Fruit fly (Drosophila melanogaster) whole organism, prepupa: Measurements from ENCODE around the gene fng.

Experiments used
- Blimp-1 ChIP-seq: fragments of 200-800 bp; sonication (Bioruptor generic); optimal IDR thresholded peaks from 3 replicates; lab custom pipeline; 2017; ENCODE audit warnings: missing biosample characterization, missing genetic modification characterization, mild to moderate bottlenecking, moderate library complexity, missing genetic modification reagents
- CG10631 ChIP-seq: fragments of 200-800 bp; sonication (Bioruptor generic); optimal IDR thresholded peaks from 2 replicates; lab custom pipeline; 2016; ENCODE audit warnings: missing biosample characterization, missing genetic modification characterization
- CG10669 ChIP-seq: fragments of 200-800 bp; sonication (Bioruptor generic); optimal IDR thresholded peaks from 3 replicates; lab custom pipeline; 2018; ENCODE audit warnings: missing biosample characterization, mild to moderate bottlenecking, missing genetic modification characterization, moderate library complexity
- CG11762 ChIP-seq: fragments of 200-800 bp; sonication (Bioruptor generic); optimal IDR thresholded peaks from 3 replicates; lab custom pipeline; 2016; ENCODE audit warnings: missing biosample characterization, missing genetic modification characterization; ENCODE audit not compliant: insufficient read depth
- CG11902 ChIP-seq: fragments of 200-800 bp; sonication (Bioruptor generic); optimal IDR thresholded peaks from 3 replicates; lab custom pipeline; 2016; ENCODE audit warnings: missing biosample characterization, missing genetic modification characterization
- CG15336 ChIP-seq: fragments of 200-800 bp; sonication (Bioruptor generic); IDR thresholded peaks from 2 replicates; pipeline ENCODE4 v1.3.6; 2022; ENCODE audit warnings: missing biosample characterization, missing genetic modification characterization
- CG1621 ChIP-seq: fragments of 200-800 bp; sonication (Bioruptor generic); optimal IDR thresholded peaks from 3 replicates; lab custom pipeline; 2018; ENCODE audit warnings: missing biosample characterization, mild to moderate bottlenecking, missing genetic modification characterization
- CG16779 ChIP-seq: fragments of 200-800 bp; sonication (Bioruptor generic); optimal IDR thresholded peaks from 3 replicates; lab custom pipeline; 2017; ENCODE audit warnings: missing biosample characterization, mild to moderate bottlenecking, missing genetic modification characterization
- CG31627 ChIP-seq: fragments of 200-800 bp; sonication (Bioruptor generic); optimal IDR thresholded peaks from 3 replicates; lab custom pipeline; 2016; ENCODE audit warnings: missing biosample characterization, missing genetic modification characterization
- CG34406 ChIP-seq: fragments of 200-800 bp; sonication (Bioruptor generic); optimal IDR thresholded peaks from 3 replicates; lab custom pipeline; 2016; ENCODE audit warnings: missing biosample characterization, missing genetic modification characterization
- CG4318 ChIP-seq: fragments of 200-800 bp; sonication (Bioruptor generic); optimal IDR thresholded peaks from 3 replicates; lab custom pipeline; 2017; ENCODE audit warnings: missing biosample characterization, mild to moderate bottlenecking, missing genetic modification characterization
- CG6163 ChIP-seq: fragments of 200-800 bp; sonication (Bioruptor generic); IDR thresholded peaks from 3 replicates; pipeline ENCODE4 v1.3.6; 2022; ENCODE audit warnings: missing biosample characterization, missing genetic modification characterization
- CG6276 ChIP-seq: fragments of 200-800 bp; sonication (Bioruptor generic); optimal IDR thresholded peaks from 2 replicates; lab custom pipeline; 2017; ENCODE audit warnings: missing biosample characterization, mild to moderate bottlenecking, missing genetic modification characterization
- CG6792 ChIP-seq: fragments of 200-800 bp; sonication (Bioruptor generic); optimal IDR thresholded peaks from 3 replicates; lab custom pipeline; 2016; ENCODE audit warnings: missing biosample characterization, missing genetic modification characterization
- CG6808 ChIP-seq: fragments of 200-800 bp; sonication (Bioruptor generic); optimal IDR thresholded peaks from 3 replicates; lab custom pipeline; 2017; ENCODE audit warnings: missing biosample characterization, missing genetic modification characterization, mild to moderate bottlenecking, moderate library complexity, missing genetic modification reagents
- CG7368 ChIP-seq: fragments of 200-800 bp; sonication (Bioruptor generic); optimal IDR thresholded peaks from 3 replicates; lab custom pipeline; 2016; ENCODE audit warnings: missing biosample characterization, missing genetic modification characterization
- CG8119 ChIP-seq: fragments of 200-800 bp; sonication (Bioruptor generic); IDR thresholded peaks from 3 replicates; pipeline ENCODE4 v1.3.6; 2022; ENCODE audit warnings: missing biosample characterization, missing genetic modification characterization
- CG8632 ChIP-seq: fragments of 200-800 bp; sonication (Bioruptor generic); optimal IDR thresholded peaks from 3 replicates; lab custom pipeline; 2016; ENCODE audit warnings: missing biosample characterization, missing genetic modification characterization
- CG9139 ChIP-seq: fragments of 200-800 bp; sonication (Bioruptor generic); optimal IDR thresholded peaks from 3 replicates; lab custom pipeline; 2017; ENCODE audit warnings: missing biosample characterization, mild to moderate bottlenecking, missing genetic modification characterization
- Eip75B ChIP-seq: fragments of 200-800 bp; sonication (Bioruptor generic); optimal IDR thresholded peaks from 3 replicates; lab custom pipeline; 2016; ENCODE audit warnings: missing biosample characterization, missing genetic modification characterization
- Eip78C ChIP-seq: fragments of 200-800 bp; sonication (Bioruptor generic); peaks from one replicate; lab custom pipeline; 2016; ENCODE audit warnings: missing biosample characterization, missing genetic modification characterization
- Eip93F ChIP-seq: fragments of 200-800 bp; sonication (Bioruptor generic); optimal IDR thresholded peaks from 2 replicates; lab custom pipeline; 2016; ENCODE audit warnings: missing biosample characterization, mild to moderate bottlenecking, missing genetic modification characterization
- Ets21C ChIP-seq: fragments of 200-800 bp; sonication (Bioruptor generic); optimal IDR thresholded peaks from 3 replicates; lab custom pipeline; 2016; ENCODE audit warnings: missing biosample characterization, missing genetic modification characterization
- Gug ChIP-seq: fragments of 200-800 bp; sonication (Bioruptor generic); IDR thresholded peaks from 2 replicates; pipeline ENCODE4 v1.3.6; 2022; ENCODE audit warnings: missing biosample characterization, missing genetic modification characterization
- Hr38 ChIP-seq: sonication (Bioruptor generic); optimal IDR thresholded peaks from 2 replicates; lab custom pipeline; 2016; ENCODE audit warnings: missing biosample characterization, missing genetic modification characterization
- Hr39 ChIP-seq: fragments of 200-800 bp; sonication (Bioruptor generic); optimal IDR thresholded peaks from 2 replicates; lab custom pipeline; 2016; ENCODE audit warnings: missing biosample characterization, missing genetic modification characterization
- Hr4 ChIP-seq: fragments of 200-800 bp; sonication (Bioruptor generic); optimal IDR thresholded peaks from 3 replicates; lab custom pipeline; 2016; ENCODE audit warnings: missing biosample characterization, missing genetic modification characterization
- Lpt ChIP-seq: fragments of 200-800 bp; sonication (Bioruptor generic); optimal IDR thresholded peaks from 3 replicates; lab custom pipeline; 2016; ENCODE audit warnings: missing biosample characterization, missing genetic modification characterization
- OdsH ChIP-seq: fragments of 200-800 bp; sonication (Bioruptor generic); optimal IDR thresholded peaks from 3 replicates; lab custom pipeline; 2016; ENCODE audit warnings: missing biosample characterization, missing genetic modification characterization
- Smox ChIP-seq: fragments of 200-800 bp; sonication (Bioruptor generic); optimal IDR thresholded peaks from 3 replicates; lab custom pipeline; 2016; ENCODE audit warnings: missing biosample characterization, missing genetic modification characterization
- Sox102F ChIP-seq: fragments of 200-800 bp; sonication (Bioruptor generic); optimal IDR thresholded peaks from 2 replicates; lab custom pipeline; 2016; ENCODE audit warnings: missing biosample characterization, mild to moderate bottlenecking, missing genetic modification characterization
- Sox15 ChIP-seq: fragments of 200-800 bp; sonication (Bioruptor generic); optimal IDR thresholded peaks from 3 replicates; lab custom pipeline; 2016; ENCODE audit warnings: missing biosample characterization, missing genetic modification characterization
- achi ChIP-seq: fragments of 200-800 bp; sonication (Bioruptor generic); optimal IDR thresholded peaks from 3 replicates; lab custom pipeline; 2016; ENCODE audit warnings: missing biosample characterization, missing genetic modification characterization
- cyc ChIP-seq: fragments of 200-800 bp; sonication (Bioruptor generic); optimal IDR thresholded peaks from 3 replicates; lab custom pipeline; 2016; ENCODE audit warnings: missing biosample characterization, missing genetic modification characterization
- dac ChIP-seq: fragments of 200-800 bp; sonication (Bioruptor generic); optimal IDR thresholded peaks from 2 replicates; lab custom pipeline; 2017; ENCODE audit warnings: missing biosample characterization, mild to moderate bottlenecking, missing genetic modification characterization
- esn ChIP-seq: fragments of 200-800 bp; sonication (Bioruptor generic); optimal IDR thresholded peaks from 2 replicates; lab custom pipeline; 2016; ENCODE audit warnings: missing biosample characterization, mild to moderate bottlenecking, missing genetic modification characterization, moderate library complexity
- fd59A ChIP-seq: fragments of 200-800 bp; sonication (Bioruptor generic); optimal IDR thresholded peaks from 2 replicates; lab custom pipeline; 2017; ENCODE audit warnings: missing biosample characterization, mild to moderate bottlenecking, missing genetic modification characterization, missing genetic modification reagents
- fd85E ChIP-seq: fragments of 200-800 bp; sonication (Bioruptor generic); optimal IDR thresholded peaks from 3 replicates; lab custom pipeline; 2016; ENCODE audit warnings: missing biosample characterization, missing genetic modification characterization
- fkh ChIP-seq: fragments of 200-800 bp; sonication (Bioruptor generic); optimal IDR thresholded peaks from 3 replicates; lab custom pipeline; 2017; ENCODE audit warnings: missing biosample characterization, mild to moderate bottlenecking, missing genetic modification characterization, moderate library complexity
- lz ChIP-seq: fragments of 200-800 bp; sonication (Bioruptor generic); optimal IDR thresholded peaks from 3 replicates; lab custom pipeline; 2016; ENCODE audit warnings: missing biosample characterization, missing genetic modification characterization
- net ChIP-seq: fragments of 200-800 bp; sonication (Bioruptor generic); optimal IDR thresholded peaks from 3 replicates; lab custom pipeline; 2016; ENCODE audit warnings: missing biosample characterization, missing genetic modification characterization
- pdm3 ChIP-seq: fragments of 200-800 bp; sonication (Bioruptor generic); optimal IDR thresholded peaks from 3 replicates; lab custom pipeline; 2016; ENCODE audit warnings: missing biosample characterization, missing genetic modification characterization
- salr ChIP-seq, 2 experiments: fragments of 200-800 bp; sonication (Bioruptor generic); optimal IDR thresholded peaks; 3 replicates each; lab custom pipeline; 2016 to 2018; ENCODE audit warnings: missing biosample characterization in 2 of 2, missing genetic modification characterization in 2 of 2, mild to moderate bottlenecking in 1 of 2
- ss ChIP-seq, 2 experiments: fragments of 200-800 bp; sonication (Bioruptor generic); optimal IDR thresholded peaks; 2 replicates in 1 of 2; 3 replicates in 1 of 2; lab custom pipeline; 2017 to 2018; ENCODE audit warnings: mild to moderate bottlenecking in 2 of 2, missing biosample characterization in 2 of 2, missing genetic modification characterization in 2 of 2, moderate library complexity in 1 of 2
- svp ChIP-seq: fragments of 200-800 bp; sonication (Bioruptor generic); peaks from one replicate; lab custom pipeline; 2016; ENCODE audit warnings: missing biosample characterization, missing genetic modification characterization
- topi ChIP-seq: fragments of 200-800 bp; sonication (Bioruptor generic); optimal IDR thresholded peaks from 3 replicates; lab custom pipeline; 2016; ENCODE audit warnings: missing biosample characterization, missing genetic modification characterization

The fng gene

DNA sequence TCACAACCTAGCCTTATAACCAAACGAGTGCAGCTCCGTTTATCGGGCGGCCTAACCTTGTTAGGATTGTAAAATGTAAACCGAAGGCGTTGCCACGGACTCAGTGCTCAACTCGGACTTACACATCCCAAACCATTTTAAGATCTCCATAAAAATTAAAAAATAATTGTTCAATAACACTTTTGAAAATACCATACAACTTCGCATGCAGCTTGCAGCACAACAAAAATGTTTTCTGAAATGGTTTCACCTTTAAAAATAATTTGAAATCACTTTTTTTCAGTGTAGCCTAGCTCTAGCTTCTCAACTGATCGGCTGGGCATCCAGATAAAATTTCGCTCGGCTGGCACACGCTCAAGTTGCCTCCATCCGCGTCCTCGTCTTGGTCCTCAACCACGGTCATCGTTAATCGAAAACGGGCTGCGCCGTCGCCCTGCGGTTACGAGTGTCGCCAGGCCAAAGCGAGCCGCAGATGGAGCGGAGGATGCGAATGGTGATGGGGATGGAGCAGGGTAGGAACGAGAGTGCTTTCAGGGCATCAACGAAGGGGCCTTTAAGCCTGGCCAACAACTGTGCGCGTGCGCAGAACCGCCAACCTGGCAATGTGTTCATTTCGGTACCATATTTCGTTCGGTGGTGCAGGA lies 2.3 kb upstream of the fng start (continued):
- TF ChIP-seq Ets21C (GFP tag; lab: Kevin White, UChicago), result peak; percentile 47
- peak; percentile 67 for TF ChIP-seq CG31627 (GFP tag; lab: Kevin White, UChicago)
- TF ChIP-seq pdm3 (GFP tag; lab: Kevin White, UChicago), result peak; percentile 84
- TF ChIP-seq CG11902 (GFP tag; lab: Kevin White, UChicago), result peak; percentile 67
- peak; percentile 86 for TF ChIP-seq achi (GFP tag; lab: Kevin White, UChicago)
- TF ChIP-seq Hr39 (GFP tag; lab: Kevin White, UChicago), result peak; percentile 74
- peak; percentile 83 for TF ChIP-seq CG1621 (tag; lab: Kevin White, UChicago)
- peak; percentile 87 for TF ChIP-seq CG10669
- TF ChIP-seq lz (GFP tag; lab: Kevin White, UChicago), result peak; percentile 69
- TF ChIP-seq Blimp-1 (GFP tag; lab: Kevin White, UChicago), result no peak
- peak; percentile 70 for TF ChIP-seq Lpt (GFP tag; lab: Kevin White, UChicago)
- peak; percentile 70 for TF ChIP-seq CG4318 (GFP tag; lab: Kevin White, UChicago)
- TF ChIP-seq CG9139 (GFP tag; lab: Kevin White, UChicago), result peak; percentile 62
- peak; percentile 80 for TF ChIP-seq CG16779 (tag; lab: Kevin White, UChicago)
- TF ChIP-seq fd59A (GFP tag; lab: Kevin White, UChicago), result peak; percentile 84
- TF ChIP-seq, all 60 proteins: peak for 56

DNA sequence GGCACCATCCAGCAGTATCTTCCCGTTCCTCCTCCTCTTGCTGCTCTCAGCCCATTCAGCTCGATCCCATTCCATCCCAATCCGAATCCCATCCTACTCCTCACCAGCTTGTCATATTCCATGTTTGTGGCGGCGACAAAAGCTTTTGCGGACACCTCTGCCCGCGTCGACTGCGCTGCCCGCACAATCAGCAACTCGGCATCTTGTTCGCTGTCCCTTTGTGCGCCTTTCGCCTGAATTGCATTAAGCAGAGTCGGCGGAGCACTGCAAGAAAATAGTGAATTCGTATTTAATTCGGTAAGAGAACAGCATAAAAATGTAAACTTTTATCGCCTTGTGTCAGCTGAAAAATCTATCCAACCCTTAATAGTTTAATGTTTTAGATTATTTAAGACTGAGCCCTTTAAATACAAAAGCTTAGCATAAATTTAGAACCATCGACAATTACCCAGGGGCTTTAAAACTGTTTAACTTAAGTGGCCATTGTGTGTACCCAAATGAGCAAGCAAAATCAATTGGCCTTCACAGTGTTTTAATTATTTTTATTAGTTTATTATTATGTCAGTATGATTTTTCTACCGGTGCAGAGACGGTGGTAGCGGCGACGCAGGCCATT lies 1.3 kb upstream of the fng start:
- no peak for TF ChIP-seq fkh
- peak; percentile 94 for TF ChIP-seq esn (GFP tag; lab: Kevin White, UChicago)
- peak; percentile 90 for TF ChIP-seq Hr39 (GFP tag; lab: Kevin White, UChicago)
- peak; percentile 91 for TF ChIP-seq CG6792 (GFP tag; lab: Kevin White, UChicago)
- no peak for TF ChIP-seq Hr38 (GFP tag; lab: Kevin White, UChicago)
- TF ChIP-seq CG9139 (GFP tag; lab: Kevin White, UChicago), result peak; percentile 87
- peak; percentile 83 for TF ChIP-seq CG6276 (GFP tag; lab: Kevin White, UChicago)
- peak; percentile 93 for TF ChIP-seq achi (GFP tag; lab: Kevin White, UChicago)
- TF ChIP-seq CG10631 (GFP tag; lab: Kevin White, UChicago), result peak; percentile 94
- peak; percentile 88 for TF ChIP-seq Smox (GFP tag; lab: Kevin White, UChicago)
- peak; percentile 89 for TF ChIP-seq CG11902 (GFP tag; lab: Kevin White, UChicago)
- TF ChIP-seq CG15336 (GFP tag; lab: Robert Waterston, UW), result peak; percentile 83
- peak; percentile 91 to 96 for TF ChIP-seq ss (GFP tag; optimal IDR thresholded peaks at IDR 0.05; lab: Kevin White, UChicago)
- peak; percentile 87 for TF ChIP-seq cyc
- peak; percentile 84 to 94 for TF ChIP-seq salr (GFP tag; optimal IDR thresholded peaks at IDR 0.05; lab: Kevin White, UChicago)
- TF ChIP-seq Gug, result peak; percentile 72
- peak; percentile 93 for TF ChIP-seq topi (GFP tag; lab: Kevin White, UChicago)
- peak; percentile 97 for TF ChIP-seq svp (GFP tag; lab: Kevin White, UChicago)
- TF ChIP-seq fd59A (GFP tag; lab: Kevin White, UChicago), result peak; percentile 98
- TF ChIP-seq net (GFP tag; lab: Kevin White, UChicago), result peak; percentile 89
- TF ChIP-seq OdsH (GFP tag; lab: Kevin White, UChicago), result peak; percentile 94
- peak; percentile 88 for TF ChIP-seq Hr4 (GFP tag; lab: Kevin White, UChicago)
- peak; percentile 95 for TF ChIP-seq CG34406 (GFP tag; lab: Kevin White, UChicago)
- peak; percentile 91 for TF ChIP-seq CG8632 (GFP tag; lab: Kevin White, UChicago)
- TF ChIP-seq CG6808, result peak; percentile 96
- TF ChIP-seq Blimp-1 (GFP tag; lab: Kevin White, UChicago), result peak; percentile 74
- peak; percentile 71 for TF ChIP-seq Lpt (GFP tag; lab: Kevin White, UChicago)
- peak; percentile 90 for TF ChIP-seq CG31627 (GFP tag; lab: Kevin White, UChicago)
- TF ChIP-seq Eip75B, result peak; percentile 91
- peak; percentile 89 for TF ChIP-seq CG11762
- TF ChIP-seq pdm3 (GFP tag; lab: Kevin White, UChicago), result peak; percentile 94
- peak; percentile 88 for TF ChIP-seq CG8119 (GFP tag; lab: Robert Waterston, UW)
- peak; percentile 78 for TF ChIP-seq CG7368 (GFP tag; lab: Kevin White, UChicago)
- peak; percentile 63 for TF ChIP-seq Eip93F (GFP tag; lab: Kevin White, UChicago)
- peak; percentile 95 for TF ChIP-seq Sox15 (GFP tag; lab: Kevin White, UChicago)
- peak; percentile 71; the same call in 1 of the 3 replicates for TF ChIP-seq CG6163 (GFP tag; lab: Robert Waterston, UW)
- TF ChIP-seq Sox102F, result peak; percentile 86
- TF ChIP-seq Eip78C, result peak; percentile 99
- TF ChIP-seq CG1621 (tag; lab: Kevin White, UChicago), result peak; percentile 84
- peak; percentile 88 for TF ChIP-seq dac (GFP tag; lab: Kevin White, UChicago)
- TF ChIP-seq fd85E (GFP tag; lab: Kevin White, UChicago), result peak; percentile 6
